Fruit fly (Drosophila melanogaster) whole organism, embryonic: Measurements from ENCODE around the gene CG18135.
A peak's percentile ranks its signal among the peaks of the same experiment; 100 is the strongest.

Source experiments
- Ada2b ChIP-seq: fragments of 200-800 bp; sonication (Bioruptor generic); IDR thresholded peaks from 2 replicates; pipeline ENCODE4 v1.3.6; 2022; ENCODE audit warnings: missing biosample characterization, missing genetic modification characterization
- Bdp1 ChIP-seq: fragments of 200-800 bp; sonication (Bioruptor generic); optimal IDR thresholded peaks from 3 replicates; lab custom pipeline; 2016; ENCODE audit warnings: missing biosample characterization, missing genetic modification characterization
- CG11247 ChIP-seq: fragments of 200-800 bp; sonication (Bioruptor generic); IDR thresholded peaks from 2 replicates; pipeline ENCODE4 v1.3.6; 2022; ENCODE audit warnings: missing biosample characterization, missing genetic modification characterization
- CG11398 ChIP-seq: fragments of 200-800 bp; sonication (Bioruptor generic); optimal IDR thresholded peaks from 2 replicates; lab custom pipeline; 2016; ENCODE audit warnings: missing biosample characterization, missing genetic modification characterization
- CG11456 ChIP-seq: fragments of 200-800 bp; sonication (Bioruptor generic); IDR thresholded peaks from 3 replicates; pipeline ENCODE4 v1.3.6; 2022; ENCODE audit warnings: missing biosample characterization, missing genetic modification characterization
- CG12219 ChIP-seq: fragments of 200-800 bp; sonication (Bioruptor generic); optimal IDR thresholded peaks from 3 replicates; lab custom pipeline; 2018; ENCODE audit warnings: missing biosample characterization, mild to moderate bottlenecking, missing genetic modification characterization
- CG15514 ChIP-seq: fragments of 200-800 bp; sonication (Bioruptor generic); optimal IDR thresholded peaks from 3 replicates; lab custom pipeline; 2017; ENCODE audit warnings: missing biosample characterization, missing genetic modification characterization, mild to moderate bottlenecking, moderate library complexity, missing genetic modification reagents
- CG18476 ChIP-seq: fragments of 200-800 bp; sonication (Bioruptor generic); optimal IDR thresholded peaks from 2 replicates; lab custom pipeline; 2016; ENCODE audit warnings: missing biosample characterization, mild to moderate bottlenecking, missing genetic modification characterization
- CG31365 ChIP-seq: fragments of 200-800 bp; sonication (Bioruptor generic); optimal IDR thresholded peaks from 2 replicates; lab custom pipeline; 2018; ENCODE audit warnings: missing biosample characterization, mild to moderate bottlenecking, missing genetic modification characterization
- CG3838 ChIP-seq: fragments of 200-800 bp; sonication (Bioruptor generic); optimal IDR thresholded peaks from 3 replicates; lab custom pipeline; 2016; ENCODE audit warnings: missing biosample characterization, missing genetic modification characterization
- CG4617 ChIP-seq: fragments of 200-800 bp; sonication (Bioruptor generic); optimal IDR thresholded peaks from 3 replicates; lab custom pipeline; 2016; ENCODE audit warnings: missing biosample characterization, missing genetic modification characterization, borderline replicate concordance
- CG6791 ChIP-seq: fragments of 200-800 bp; sonication (Bioruptor generic); IDR thresholded peaks from 3 replicates; pipeline ENCODE4 v1.3.6; 2022; ENCODE audit warnings: missing biosample characterization, missing genetic modification characterization; ENCODE audit not compliant: partially characterized antibody
- CG6854 ChIP-seq: fragments of 200-800 bp; sonication (Bioruptor generic); optimal IDR thresholded peaks from 3 replicates; lab custom pipeline; 2017; ENCODE audit warnings: missing biosample characterization, mild to moderate bottlenecking, missing genetic modification characterization
- CG8290 ChIP-seq, 3 experiments: fragments of 200-800 bp; sonication (Bioruptor generic); optimal IDR thresholded peaks; 2 replicates each; lab custom pipeline; 2016 to 2019; ENCODE audit warnings: missing biosample characterization in 3 of 3, missing genetic modification characterization in 3 of 3, mild to moderate bottlenecking in 2 of 3, moderate library complexity in 1 of 3
- CG8359 ChIP-seq: fragments of 200-800 bp; sonication (Bioruptor generic); optimal IDR thresholded peaks from 2 replicates; lab custom pipeline; 2017; ENCODE audit warnings: missing biosample characterization, mild to moderate bottlenecking, missing genetic modification characterization, borderline replicate concordance
- CG8478 ChIP-seq: fragments of >200 bp; optimal IDR thresholded peaks from 2 replicates; lab custom pipeline; 2018
- CTCF ChIP-seq: fragments of 200-800 bp; sonication (Bioruptor generic); optimal IDR thresholded peaks from 2 replicates; lab custom pipeline; 2017; ENCODE audit warnings: missing biosample characterization, mild to moderate bottlenecking, missing genetic modification characterization, moderate library complexity
- Deaf1 ChIP-seq: fragments of 200-800 bp; optimal IDR thresholded peaks from 3 replicates; lab custom pipeline; 2019; ENCODE audit warnings: missing biosample characterization, mild to moderate bottlenecking, missing genetic modification characterization, moderate library complexity
- Dek ChIP-seq: fragments of 200-800 bp; sonication (Bioruptor generic); optimal IDR thresholded peaks from 3 replicates; lab custom pipeline; 2019; ENCODE audit warnings: missing biosample characterization, mild to moderate bottlenecking, missing genetic modification characterization, moderate library complexity
- Dll ChIP-seq: fragments of 200-800 bp; sonication (Bioruptor generic); IDR thresholded peaks from 4 replicates; pipeline ENCODE4 v1.3.6; 2022; ENCODE audit warnings: missing biosample characterization, missing genetic modification characterization; ENCODE audit not compliant: partially characterized antibody
- GATAe ChIP-seq: fragments of 200-800 bp; sonication (Bioruptor generic); conservative IDR thresholded peaks from 2 replicates; pipeline ENCODE4 v1.3.6; 2022; ENCODE audit warnings: missing biosample characterization, missing genetic modification characterization
- HmgZ ChIP-seq: fragments of 200-800 bp; sonication (Bioruptor generic); optimal IDR thresholded peaks from 2 replicates; lab custom pipeline; 2018; ENCODE audit warnings: missing biosample characterization, mild to moderate bottlenecking, missing genetic modification characterization
- Med ChIP-seq: fragments of 200-800 bp; sonication (Bioruptor generic); peaks from one replicate; lab custom pipeline; 2016; ENCODE audit warnings: missing biosample characterization, missing genetic modification characterization, mild to moderate bottlenecking, inconsistent platforms, moderate library complexity
- NC2α ChIP-seq: fragments of 200-800 bp; sonication (Bioruptor generic); optimal IDR thresholded peaks from 2 replicates; lab custom pipeline; 2016; ENCODE audit warnings: missing biosample characterization, missing genetic modification characterization
- NFAT ChIP-seq: fragments of 200-800 bp; sonication (Bioruptor generic); IDR thresholded peaks from 2 replicates; pipeline ENCODE4 v1.3.6; 2022; ENCODE audit warnings: missing biosample characterization, missing genetic modification characterization
- Nf-YA ChIP-seq: fragments of 200-800 bp; sonication (Bioruptor generic); IDR thresholded peaks from 2 replicates; pipeline ENCODE4 v1.3.6; 2022; ENCODE audit warnings: missing biosample characterization, missing genetic modification characterization
- Oaz ChIP-seq: fragments of 200-800 bp; sonication (Bioruptor generic); IDR thresholded peaks from 2 replicates; pipeline ENCODE4 v1.3.6; 2022; ENCODE audit warnings: missing biosample characterization, missing genetic modification characterization
- PHDP ChIP-seq: fragments of 200-800 bp; sonication (Bioruptor generic); optimal IDR thresholded peaks from 3 replicates; lab custom pipeline; 2018; ENCODE audit warnings: missing biosample characterization, mild to moderate bottlenecking, missing genetic modification characterization, moderate library complexity
- Pdp1 ChIP-seq, 2 experiments: fragments of 200-800 bp; sonication (Bioruptor generic); optimal IDR thresholded peaks; 3 replicates each; lab custom pipeline; 2016; ENCODE audit warnings: missing biosample characterization in 2 of 2, missing genetic modification characterization in 2 of 2, mild to moderate bottlenecking in 1 of 2, moderate library complexity in 1 of 2
- Trl ChIP-seq, 3 experiments: fragments of >200 bp in 2 of 3; fragments of 200-800 bp in 1 of 3; sonication (Bioruptor generic) in 1 of 3; optimal IDR thresholded peaks; 2 replicates in 1 of 3; 3 replicates in 2 of 3; lab custom pipeline; 2016 to 2017; ENCODE audit warnings: missing biosample characterization in 1 of 3, missing genetic modification characterization in 1 of 3
- ara ChIP-seq: fragments of 200-800 bp; sonication (Bioruptor generic); IDR thresholded peaks from 2 replicates; pipeline ENCODE4 v1.3.6; 2022; ENCODE audit warnings: missing biosample characterization, missing genetic modification characterization
- az2 ChIP-seq: fragments of 200-800 bp; sonication (Bioruptor generic); optimal IDR thresholded peaks from 3 replicates; lab custom pipeline; 2016; ENCODE audit warnings: missing biosample characterization, missing genetic modification characterization
- ci ChIP-seq: fragments of 200-800 bp; sonication (Bioruptor generic); IDR thresholded peaks from 3 replicates; pipeline ENCODE4 v1.3.6; 2022; ENCODE audit warnings: missing biosample characterization, missing genetic modification characterization
- corto ChIP-seq: fragments of 200-800 bp; sonication (Bioruptor generic); optimal IDR thresholded peaks from 2 replicates; lab custom pipeline; 2016; ENCODE audit warnings: missing biosample characterization, mild to moderate bottlenecking, missing genetic modification characterization, moderate library complexity
- dati ChIP-seq: fragments of 200-800 bp; sonication (Bioruptor generic); IDR thresholded peaks from 2 replicates; pipeline ENCODE4 v1.3.6; 2022; ENCODE audit warnings: missing biosample characterization, missing genetic modification characterization
- esg ChIP-seq: fragments of 200-800 bp; sonication (Bioruptor generic); conservative IDR thresholded peaks from 2 replicates; pipeline ENCODE4 v1.3.6; 2022; ENCODE audit warnings: missing biosample characterization, missing genetic modification characterization
- fd64A ChIP-seq: fragments of 200-800 bp; sonication (Bioruptor generic); optimal IDR thresholded peaks from 3 replicates; lab custom pipeline; 2018; ENCODE audit warnings: missing biosample characterization, mild to moderate bottlenecking, missing genetic modification characterization
- fu2 ChIP-seq: fragments of 200-800 bp; sonication (Bioruptor generic); optimal IDR thresholded peaks from 2 replicates; lab custom pipeline; 2016; ENCODE audit warnings: missing biosample characterization, missing genetic modification characterization
- gsb ChIP-seq: fragments of 200-800 bp; sonication (Bioruptor generic); IDR thresholded peaks from 2 replicates; pipeline ENCODE4 v1.3.6; 2022; ENCODE audit warnings: missing biosample characterization, missing genetic modification characterization
- hbn ChIP-seq: fragments of 200-800 bp; sonication (Bioruptor generic); IDR thresholded peaks from 2 replicates; pipeline ENCODE4 v1.3.6; 2022; ENCODE audit warnings: missing biosample characterization, missing genetic modification characterization; ENCODE audit not compliant: partially characterized antibody
- kah ChIP-seq: fragments of 200-800 bp; sonication (Bioruptor generic); optimal IDR thresholded peaks from 2 replicates; lab custom pipeline; 2018; ENCODE audit warnings: missing biosample characterization, mild to moderate bottlenecking, missing genetic modification characterization
- ken ChIP-seq: fragments of 200-800 bp; sonication (Bioruptor generic); IDR thresholded peaks from 3 replicates; pipeline ENCODE4 v1.3.6; 2022; ENCODE audit warnings: missing biosample characterization, missing genetic modification characterization
- lab ChIP-seq: fragments of 200-800 bp; sonication (Bioruptor generic); optimal IDR thresholded peaks from 3 replicates; lab custom pipeline; 2017; ENCODE audit warnings: missing biosample characterization, missing genetic modification characterization, mild to moderate bottlenecking, moderate library complexity, missing genetic modification reagents
- mam ChIP-seq: fragments of 200-800 bp; sonication (Bioruptor generic); optimal IDR thresholded peaks from 3 replicates; lab custom pipeline; 2016; ENCODE audit warnings: missing biosample characterization, missing genetic modification characterization
- nau ChIP-seq: fragments of 200-800 bp; sonication (Bioruptor generic); optimal IDR thresholded peaks from 3 replicates; lab custom pipeline; 2017; ENCODE audit warnings: missing biosample characterization, mild to moderate bottlenecking, missing genetic modification characterization, missing genetic modification reagents
- scrt ChIP-seq: fragments of 200-800 bp; sonication (Bioruptor generic); optimal IDR thresholded peaks from 2 replicates; lab custom pipeline; 2018; ENCODE audit warnings: missing biosample characterization, mild to moderate bottlenecking, missing genetic modification characterization, moderate library complexity
- toy ChIP-seq: fragments of 200-800 bp; sonication (Bioruptor generic); IDR thresholded peaks from 2 replicates; pipeline ENCODE4 v1.3.6; 2022; ENCODE audit warnings: missing biosample characterization, missing genetic modification characterization
- tx ChIP-seq: fragments of 200-800 bp; sonication (Bioruptor generic); optimal IDR thresholded peaks from 2 replicates; lab custom pipeline; 2016; ENCODE audit warnings: missing biosample characterization, missing genetic modification characterization
- zfh1 ChIP-seq: fragments of 200-800 bp; sonication (Bioruptor generic); IDR thresholded peaks from 3 replicates; pipeline ENCODE4 v1.3.6; 2022; ENCODE audit warnings: missing biosample characterization, missing genetic modification characterization

CG18135 gene

dm6 chr3L:18968193-18968969 is 29.7 kb downstream of the CG18135 start (continued):
- TF ChIP-seq CG11456 (GFP tag; lab: Robert Waterston, UW) (0 out of 3 replicates have a peak, but pooled peaks have one; percentile 50), lab (GFP tag; lab: Kevin White, UChicago) (no peak), dati (no peak), Ada2b (no peak), CG12219 (GFP tag; lab: Kevin White, UChicago) (no peak), scrt (GFP tag; lab: Kevin White, UChicago) (peak; percentile 93), CG8478 (lab: Kevin White, UChicago) (no peak), Pdp1 (GFP tag; optimal IDR thresholded peaks at IDR 0.05; lab: Kevin White, UChicago) (no peak), GATAe (GFP tag; lab: Robert Waterston, UW) (no peak), ara (GFP tag; lab: Robert Waterston, UW) (no peak), CG3838 (GFP tag; lab: Kevin White, UChicago) (no peak), CG11398 (no peak), Deaf1 (tag; lab: Kevin White, UChicago) (peak; percentile 36), esg (GFP tag; lab: Robert Waterston, UW) (no peak), CG4617 (GFP tag; lab: Kevin White, UChicago) (no peak), CTCF (GFP tag; lab: Kevin White, UChicago) (peak; percentile 88), CG8290 (GFP tag; optimal IDR thresholded peaks at IDR 0.05; lab: Kevin White, UChicago) (no peak), CG8290 (tag; optimal IDR thresholded peaks at IDR 0.05; lab: Kevin White, UChicago) (peak in 1 of 2 experiments; percentile 33), Nf-YA (GFP tag; lab: Robert Waterston, UW) (no peak), corto (GFP tag; lab: Kevin White, UChicago) (no peak), NC2α (no peak), fd64A (no peak), mam (GFP tag; lab: Kevin White, UChicago) (no peak), NFAT (0 out of 2 replicates have a peak, but pooled peaks have one; percentile 18), PHDP (tag; lab: Kevin White, UChicago) (no peak), Dek (tag; lab: Kevin White, UChicago) (no peak), gsb (GFP tag; lab: Robert Waterston, UW) (no peak), az2 (GFP tag; lab: Kevin White, UChicago) (no peak), hbn (no peak), ken (GFP tag; lab: Robert Waterston, UW) (0 out of 3 replicates have a peak, but pooled peaks have one; percentile 18), Trl (optimal IDR thresholded peaks at IDR 0.05; lab: Kevin White, UChicago) (peak in 1 of 2 experiments; percentile 17), Trl (GFP tag; optimal IDR thresholded peaks at IDR 0.05; lab: Kevin White, UChicago) (no peak), kah (no peak), CG6854 (GFP tag; lab: Kevin White, UChicago) (no peak), CG8359 (peak; percentile 8), Med (GFP tag; lab: Kevin White, UChicago) (peak; percentile 75), nau (GFP tag; lab: Kevin White, UChicago) (no peak), HmgZ (tag; lab: Kevin White, UChicago) (peak; percentile 20), Dll (GFP tag; lab: Robert Waterston, UW) (no peak), toy (GFP tag; lab: Robert Waterston, UW) (no peak), zfh1 (GFP tag; lab: Robert Waterston, UW) (0 out of 3 replicates have a peak, but pooled peaks have one; percentile 21), tx (no peak), CG31365 (tag; lab: Kevin White, UChicago) (no peak), CG15514 (GFP tag; lab: Kevin White, UChicago) (no peak), CG18476 (no peak), ci (GFP tag; lab: Robert Waterston, UW) (peak; percentile 65; the same call in 2 of the 3 replicates), Oaz (GFP tag; lab: Robert Waterston, UW) (0 out of 2 replicates have a peak, but pooled peaks have one; percentile 5), Bdp1 (GFP tag; lab: Kevin White, UChicago) (no peak), CG11247 (no peak), fu2 (GFP tag; lab: Kevin White, UChicago) (no peak), CG6791 (GFP tag; lab: Robert Waterston, UW) (0 out of 3 replicates have a peak, but pooled peaks have one; percentile 39)
